Worm (Caenorhabditis elegans) whole organism, L4 larva: ENCODE measurements around the gene rga-4.

Experiments used
- D1046.2 ChIP-seq: fragments of 200-800 bp; sonication (Bioruptor generic); IDR thresholded peaks from 2 replicates; pipeline ENCODE4 v1.3.6; 2022; ENCODE audit warnings: missing genetic modification characterization, missing compliant biosample characterization
- F10B5.3 ChIP-seq: sonication (generic microtip); optimal IDR thresholded peaks from 2 replicates; lab custom pipeline; 2016; ENCODE audit warnings: mild to moderate bottlenecking, missing genetic modification characterization, missing compliant biosample characterization
- T26A8.4 ChIP-seq: fragments of 200-800 bp; sonication (Bioruptor generic); IDR thresholded peaks from 2 replicates; pipeline ENCODE4 v1.3.6; 2022; ENCODE audit warnings: missing genetic modification characterization, missing compliant biosample characterization
- ZK337.2 ChIP-seq: fragments of 200-800 bp; sonication (Bioruptor generic); IDR thresholded peaks from 2 replicates; pipeline ENCODE4 v1.3.6; 2022; ENCODE audit warnings: missing genetic modification reagents, missing genetic modification characterization, missing compliant biosample characterization
- ama-1 ChIP-seq: fragments of 150-350 bp; optimal IDR thresholded peaks from 2 replicates; lab custom pipeline; 2014; ENCODE audit warnings: inconsistent platforms, mixed read lengths
- arid-1 ChIP-seq: fragments of 200-800 bp; sonication (Bioruptor generic); conservative IDR thresholded peaks from 2 replicates; pipeline ENCODE4 v1.3.6; 2022; ENCODE audit warnings: missing genetic modification reagents, missing genetic modification characterization, missing compliant biosample characterization
- ceh-28 ChIP-seq: fragments of 150-350 bp; optimal IDR thresholded peaks from 2 replicates; lab custom pipeline; 2014; ENCODE audit warnings: missing biosample characterization, missing genetic modification reagents, missing genetic modification characterization
- ceh-32 ChIP-seq: sonication (generic microtip); optimal IDR thresholded peaks from 2 replicates; lab custom pipeline; 2016; ENCODE audit warnings: mild to moderate bottlenecking, missing genetic modification characterization, missing compliant biosample characterization; ENCODE audit not compliant: poor library complexity
- ces-1 ChIP-seq: fragments of 150-350 bp; sonication (generic microtip); optimal IDR thresholded peaks from 4 replicates; lab custom pipeline; 2014; ENCODE audit warnings: missing biosample characterization, missing genetic modification reagents, missing genetic modification characterization
- daf-12 ChIP-seq: fragments of 150-350 bp; optimal IDR thresholded peaks from 2 replicates; lab custom pipeline; 2014; ENCODE audit warnings: missing biosample characterization, missing genetic modification reagents, missing genetic modification characterization
- daf-16 ChIP-seq, 3 experiments: sonication (generic microtip); optimal IDR thresholded peaks; 2 replicates each; lab custom pipeline; 2016 to 2017; ENCODE audit warnings: missing genetic modification characterization in 3 of 3, missing genetic modification reagents in 3 of 3, mild to moderate bottlenecking in 2 of 3, missing compliant biosample characterization in 2 of 3, missing biosample characterization in 1 of 3, moderate library complexity in 1 of 3
- dmd-8 ChIP-seq: fragments of 200-800 bp; sonication (Bioruptor generic); IDR thresholded peaks from 2 replicates; pipeline ENCODE4 v1.3.6; 2022; ENCODE audit warnings: missing genetic modification characterization, missing compliant biosample characterization
- dmd-9 ChIP-seq: fragments of 200-800 bp; sonication (Bioruptor generic); IDR thresholded peaks from 2 replicates; pipeline ENCODE4 v1.3.6; 2022; ENCODE audit warnings: missing genetic modification reagents, missing genetic modification characterization, missing compliant biosample characterization
- duxl-1 ChIP-seq: sonication (generic microtip); optimal IDR thresholded peaks from 2 replicates; lab custom pipeline; 2016; ENCODE audit warnings: mild to moderate bottlenecking, missing genetic modification characterization, moderate library complexity, missing compliant biosample characterization; ENCODE audit not compliant: poor library complexity
- egl-43 ChIP-seq: fragments of 200-800 bp; sonication (Bioruptor generic); IDR thresholded peaks from 2 replicates; pipeline ENCODE4 v1.3.6; 2022; ENCODE audit warnings: missing genetic modification reagents, missing genetic modification characterization, missing compliant biosample characterization
- fos-1 ChIP-seq: fragments of 150-350 bp; optimal IDR thresholded peaks from 2 replicates; lab custom pipeline; 2014; ENCODE audit warnings: missing biosample characterization, missing genetic modification characterization
- gei-8 ChIP-seq: fragments of 200-800 bp; sonication (Bioruptor generic); optimal IDR thresholded peaks from 2 replicates; lab custom pipeline; 2018; ENCODE audit warnings: mild to moderate bottlenecking, missing genetic modification characterization, missing compliant biosample characterization
- hif-1 ChIP-seq, 2 experiments: sonication (generic microtip); optimal IDR thresholded peaks; 2 replicates each; lab custom pipeline; 2016 to 2017; ENCODE audit warnings: missing compliant biosample characterization in 2 of 2, missing genetic modification characterization in 2 of 2, missing genetic modification reagents in 2 of 2, missing genotype in 2 of 2, mild to moderate bottlenecking in 1 of 2
- jun-1 ChIP-seq: fragments of 150-350 bp; optimal IDR thresholded peaks from 2 replicates; lab custom pipeline; 2014; ENCODE audit warnings: missing biosample characterization, missing genetic modification reagents, missing genetic modification characterization
- lim-7 ChIP-seq: fragments of 200-800 bp; sonication (Bioruptor generic); IDR thresholded peaks from 2 replicates; pipeline ENCODE4 v1.3.6; 2022; ENCODE audit warnings: missing genetic modification characterization, missing compliant biosample characterization
- lin-1 ChIP-seq: fragments of 200-800 bp; sonication (Bioruptor generic); IDR thresholded peaks from 2 replicates; pipeline ENCODE4 v1.3.6; 2022; ENCODE audit warnings: missing genetic modification reagents, missing genetic modification characterization, missing compliant biosample characterization
- lin-15B ChIP-seq: fragments of 150-350 bp; sonication (generic microtip); optimal IDR thresholded peaks from 3 replicates; lab custom pipeline; 2014; ENCODE audit warnings: missing biosample characterization, missing genetic modification characterization
- lin-29 ChIP-seq: fragments of 200-800 bp; sonication (Bioruptor generic); IDR thresholded peaks from 2 replicates; pipeline ENCODE4 v1.3.6; 2022; ENCODE audit warnings: missing genetic modification reagents, missing genetic modification characterization, missing compliant biosample characterization
- lin-39 ChIP-seq: fragments of 150-350 bp; optimal IDR thresholded peaks from 2 replicates; lab custom pipeline; 2014; ENCODE audit warnings: missing biosample characterization, missing genetic modification reagents, missing genetic modification characterization
- mep-1 ChIP-seq: fragments of 150-350 bp; sonication (generic microtip); optimal IDR thresholded peaks from 3 replicates; lab custom pipeline; 2014; ENCODE audit warnings: missing biosample characterization, missing genetic modification characterization
- mes-2 ChIP-seq: sonication (generic microtip); optimal IDR thresholded peaks from 2 replicates; lab custom pipeline; 2016; ENCODE audit warnings: missing genotype, mild to moderate bottlenecking, missing genetic modification characterization, missing compliant biosample characterization; ENCODE audit not compliant: poor library complexity, severe bottlenecking
- nhr-111 ChIP-seq: fragments of 200-800 bp; sonication (Bioruptor generic); optimal IDR thresholded peaks from 2 replicates; lab custom pipeline; 2018; ENCODE audit warnings: mild to moderate bottlenecking, missing genetic modification characterization, missing compliant biosample characterization
- nhr-42 ChIP-seq: fragments of 200-800 bp; sonication (Bioruptor generic); IDR thresholded peaks from 2 replicates; pipeline ENCODE4 v1.3.6; 2022; ENCODE audit warnings: missing genetic modification characterization, missing compliant biosample characterization
- nhr-6 ChIP-seq: fragments of 150-350 bp; optimal IDR thresholded peaks from 2 replicates; lab custom pipeline; 2014; ENCODE audit warnings: missing biosample characterization, missing genetic modification characterization
- nhr-77 ChIP-seq: fragments of 150-350 bp; optimal IDR thresholded peaks from 2 replicates; lab custom pipeline; 2014; ENCODE audit warnings: missing biosample characterization, missing genetic modification characterization
- php-3 ChIP-seq: fragments of 200-800 bp; sonication (Bioruptor generic); IDR thresholded peaks from 2 replicates; pipeline ENCODE4 v1.3.6; 2022; ENCODE audit warnings: missing genetic modification reagents, missing genetic modification characterization, missing compliant biosample characterization
- pqm-1 ChIP-seq: sonication (generic microtip); optimal IDR thresholded peaks from 2 replicates; lab custom pipeline; 2017; ENCODE audit warnings: missing biosample characterization, missing genetic modification characterization
- saeg-2 ChIP-seq: fragments of 200-800 bp; sonication (Bioruptor generic); IDR thresholded peaks from 2 replicates; pipeline ENCODE4 v1.3.6; 2022; ENCODE audit warnings: missing genetic modification reagents, missing genetic modification characterization, missing compliant biosample characterization
- unc-62 ChIP-seq, 3 experiments: fragments of 150-350 bp in 1 of 3; sonication (generic microtip); optimal IDR thresholded peaks in 2 of 3; peaks in 1 of 3; 1 replicate in 1 of 3; 2 replicates in 2 of 3; lab custom pipeline; 2014 to 2017; ENCODE audit warnings: missing biosample characterization in 3 of 3, missing genetic modification characterization in 3 of 3, missing genetic modification reagents in 3 of 3, missing genotype in 1 of 3
- vab-7 ChIP-seq: fragments of 200-800 bp; sonication (Bioruptor generic); IDR thresholded peaks from 2 replicates; pipeline ENCODE4 v1.3.6; 2022; ENCODE audit warnings: missing genetic modification reagents, missing genetic modification characterization, missing compliant biosample characterization
- ztf-7 ChIP-seq: fragments of 150-350 bp; optimal IDR thresholded peaks from 2 replicates; lab custom pipeline; 2014; ENCODE audit warnings: missing biosample characterization, missing genetic modification characterization

The rga-4 gene

DNA sequence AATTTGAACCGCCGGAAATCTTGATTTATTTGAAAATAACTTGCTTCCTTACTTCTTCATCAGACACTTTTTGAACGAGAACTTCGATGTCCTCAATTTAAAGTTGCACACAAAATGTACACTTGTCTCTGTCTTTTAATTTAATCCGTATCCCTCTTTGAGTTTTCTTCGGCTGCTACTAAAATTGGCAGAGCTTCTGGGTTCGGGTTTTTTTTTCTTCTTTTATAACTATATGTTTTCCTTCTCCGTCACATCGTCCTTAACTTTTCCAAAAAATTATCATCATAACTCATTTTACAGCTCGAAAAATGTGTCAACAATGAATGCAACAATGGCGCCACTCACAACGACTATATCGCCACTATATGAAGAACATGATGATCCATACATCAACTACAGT is 31.2 kb downstream of the rga-4 start, which contains the start of gene glb-33:
TSS of gene glb-33 (plus strand) at position 301 of the 400 bp plus-strand sequence.
- TF ChIP-seq arid-1 (GFP tag; lab: Robert Waterston, UW) (no peak), nhr-42 (GFP tag; lab: Robert Waterston, UW) (no peak), lin-1 (GFP tag; lab: Robert Waterston, UW) (no peak), lin-29 (GFP tag; lab: Robert Waterston, UW) (no peak), lim-7 (GFP tag; lab: Robert Waterston, UW) (no peak), pqm-1 (no peak), daf-16 (GFP tag; optimal IDR thresholded peaks at IDR 0.05; lab: Kevin White, UChicago) (no peak), daf-16 (tag; optimal IDR thresholded peaks at IDR 0.05; lab: Kevin White, UChicago) (no peak), F10B5.3 (tag; lab: Kevin White, UChicago) (no peak), php-3 (GFP tag; lab: Robert Waterston, UW) (no peak), ZK337.2 (GFP tag; lab: Robert Waterston, UW) (no peak), vab-7 (no peak), hif-1 (tag; optimal IDR thresholded peaks at IDR 0.05; lab: Kevin White, UChicago) (no peak), fos-1 (no peak), ama-1 (lab: Kevin White, UChicago) (no peak), saeg-2 (GFP tag; lab: Robert Waterston, UW) (no peak), dmd-9 (no peak), mes-2 (no peak), ceh-28 (no peak), gei-8 (GFP tag; lab: Kevin White, UChicago) (no peak)

DNA sequence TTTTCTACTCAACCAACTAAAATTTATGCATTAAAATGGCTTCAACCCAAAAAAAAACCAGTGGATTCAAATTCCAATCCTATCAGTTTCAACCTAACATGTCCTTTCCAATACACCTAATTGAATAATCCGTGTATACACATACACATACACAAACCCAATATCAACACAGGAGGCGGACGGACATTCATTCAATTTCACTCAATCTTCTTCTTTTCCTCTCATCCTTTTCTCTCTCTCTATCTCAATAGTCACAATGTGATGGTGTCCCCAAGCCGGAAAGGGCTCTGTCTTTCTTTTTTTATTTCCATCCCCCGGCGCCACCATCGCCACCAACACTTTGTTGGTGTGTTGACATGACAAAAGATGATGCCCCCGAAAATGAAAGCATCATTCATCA is 33.3 kb downstream of the rga-4 start:
- TF ChIP-seq mep-1 (tag; lab: Kevin White, UChicago) (peak; percentile 1), ces-1 (GFP tag; lab: Kevin White, UChicago) (peak; percentile 64), lin-39 (tag; lab: Kevin White, UChicago) (no peak), ceh-28 (no peak)

DNA sequence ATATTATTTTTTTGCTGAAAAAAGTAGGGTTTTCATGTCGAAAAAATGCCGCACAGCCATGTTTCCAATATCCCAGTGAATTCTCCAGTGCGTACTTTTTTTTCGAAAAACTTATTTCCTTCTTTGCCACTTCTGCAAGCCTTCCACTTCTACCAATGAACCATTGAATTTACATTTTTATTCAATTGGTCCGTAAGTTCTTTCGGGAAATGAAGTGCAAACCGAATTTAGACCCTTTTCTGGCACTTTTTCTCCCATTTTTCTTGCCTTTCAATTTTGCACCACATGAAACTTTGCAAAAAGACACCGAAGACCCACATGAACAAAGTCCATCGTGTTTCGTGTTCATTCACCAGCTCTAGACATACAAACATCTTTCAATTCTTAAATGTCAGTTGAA is 40.3 kb downstream of the rga-4 start:
- TF ChIP-seq jun-1 (tag; lab: Kevin White, UChicago) = no peak
- TF ChIP-seq lin-15B = no peak
- no peak for TF ChIP-seq egl-43
- no peak for TF ChIP-seq duxl-1 (tag; lab: Kevin White, UChicago)
- TF ChIP-seq daf-12 (tag; lab: Kevin White, UChicago) = no peak
- no peak for TF ChIP-seq dmd-8 (GFP tag; lab: Robert Waterston, UW)
- TF ChIP-seq nhr-77 = no peak
- TF ChIP-seq ceh-32 (tag; lab: Kevin White, UChicago) = no peak
- TF ChIP-seq ztf-7 (tag; lab: Kevin White, UChicago) = no peak
- TF ChIP-seq nhr-6 = no peak
- no peak for TF ChIP-seq T26A8.4 (GFP tag; lab: Robert Waterston, UW)

ce11 chrV:1341276-1342050 is 41.6 kb downstream of the rga-4 start:
- TF ChIP-seq unc-62 (GFP tag; optimal IDR thresholded peaks at IDR 0.05 in 1 of 2; lab: Kevin White, UChicago) = peak in 1 of 2 experiments; percentile 90
- TF ChIP-seq unc-62 (tag; optimal IDR thresholded peaks at IDR 0.05; lab: Kevin White, UChicago) = no peak
- no peak for TF ChIP-seq nhr-111 (GFP tag; lab: Kevin White, UChicago)
- no peak for TF ChIP-seq D1046.2
